Worm (Caenorhabditis elegans) whole organism, L1 larva: ENCODE results near the gene C54D10.10.
A peak's percentile ranks its signal among the peaks of the same experiment; 100 is the strongest.

Experiments used
- C04F5.9 ChIP-seq: sonication (generic microtip); optimal IDR thresholded peaks from 2 replicates; lab custom pipeline; 2016; ENCODE audit warnings: missing genetic modification characterization, missing compliant biosample characterization
- C16A3.4 ChIP-seq: fragments of 150-350 bp; optimal IDR thresholded peaks from 2 replicates; lab custom pipeline; 2014; ENCODE audit warnings: missing biosample characterization, missing genetic modification characterization
- C34B4.2 ChIP-seq: sonication (generic microtip); optimal IDR thresholded peaks from 2 replicates; lab custom pipeline; 2017; ENCODE audit warnings: mild to moderate bottlenecking, missing genetic modification characterization, missing compliant biosample characterization
- F16B12.6 ChIP-seq: fragments of 150-350 bp; optimal IDR thresholded peaks from 2 replicates; lab custom pipeline; 2014; ENCODE audit warnings: missing biosample characterization, missing genetic modification characterization
- Y116A8C.19 ChIP-seq: sonication (generic microtip); optimal IDR thresholded peaks from 2 replicates; lab custom pipeline; 2016; ENCODE audit warnings: missing compliant biosample characterization, missing genetic modification characterization, borderline replicate concordance
- aha-1 ChIP-seq: fragments of 150-350 bp; optimal IDR thresholded peaks from 2 replicates; lab custom pipeline; 2014; ENCODE audit warnings: missing biosample characterization, missing genetic modification characterization
- alr-1 ChIP-seq: fragments of 200-800 bp; sonication (Bioruptor generic); optimal IDR thresholded peaks from 2 replicates; lab custom pipeline; 2018; ENCODE audit warnings: borderline replicate concordance, mild to moderate bottlenecking, missing genetic modification characterization, missing compliant biosample characterization
- blmp-1 ChIP-seq: fragments of 150-350 bp; optimal IDR thresholded peaks from 2 replicates; lab custom pipeline; 2014; ENCODE audit warnings: missing biosample characterization, missing genetic modification characterization
- ceh-8 ChIP-seq: fragments of 200-800 bp; sonication (Bioruptor generic); optimal IDR thresholded peaks from 2 replicates; lab custom pipeline; 2018; ENCODE audit warnings: mild to moderate bottlenecking, missing genetic modification characterization, moderate library complexity, missing compliant biosample characterization
- ceh-82 ChIP-seq, 3 experiments: fragments of 150-350 bp in 1 of 3; sonication (generic microtip) in 2 of 3; optimal IDR thresholded peaks; 2 replicates each; lab custom pipeline; 2014 to 2017; ENCODE audit warnings: missing biosample characterization in 3 of 3, missing genetic modification characterization in 3 of 3
- ceh-88 ChIP-seq: fragments of 200-800 bp; sonication (Bioruptor generic); IDR thresholded peaks from 2 replicates; pipeline ENCODE4 v1.3.6; 2022; ENCODE audit warnings: missing genetic modification characterization, missing compliant biosample characterization
- dpl-1 ChIP-seq, 3 experiments: fragments of 150-350 bp in 2 of 3; sonication (generic microtip) in 1 of 3; optimal IDR thresholded peaks; 2 replicates each; lab custom pipeline; 2014 to 2017; ENCODE audit warnings: missing biosample characterization in 3 of 3, missing genetic modification characterization in 3 of 3, missing genetic modification reagents in 3 of 3
- efl-1 ChIP-seq, 4 experiments: fragments of 150-350 bp; optimal IDR thresholded peaks in 3 of 4; peaks in 1 of 4; 1 replicate in 1 of 4; 2 replicates in 3 of 4; lab custom pipeline; 2014; ENCODE audit warnings: missing biosample characterization in 2 of 4, missing genetic modification characterization in 2 of 4, missing genetic modification reagents in 2 of 4
- efl-3 ChIP-seq: fragments of 200-800 bp; sonication (Bioruptor generic); optimal IDR thresholded peaks from 2 replicates; lab custom pipeline; 2018; ENCODE audit warnings: mild to moderate bottlenecking, missing genetic modification characterization, missing compliant biosample characterization
- egl-13 ChIP-seq: sonication (generic microtip); optimal IDR thresholded peaks from 2 replicates; lab custom pipeline; 2016; ENCODE audit warnings: missing genotype, missing genetic modification reagents, missing genetic modification characterization, missing compliant biosample characterization
- elt-2 ChIP-seq: sonication (generic microtip); optimal IDR thresholded peaks from 2 replicates; lab custom pipeline; 2016; ENCODE audit warnings: missing genetic modification characterization, mild to moderate bottlenecking, inconsistent platforms, missing compliant biosample characterization, missing genetic modification reagents
- elt-3 ChIP-seq, 6 experiments: fragments of 150-350 bp in 1 of 6; sonication (generic microtip); optimal IDR thresholded peaks; 2 replicates each; lab custom pipeline; 2017 to 2018; ENCODE audit warnings: missing biosample characterization in 6 of 6, missing genetic modification characterization in 6 of 6, inconsistent platforms in 1 of 6
- ets-5 ChIP-seq: fragments of 200-800 bp; sonication (Bioruptor generic); IDR thresholded peaks from 2 replicates; pipeline ENCODE4 v1.3.6; 2022; ENCODE audit warnings: missing genetic modification characterization, missing compliant biosample characterization
- fos-1 ChIP-seq: fragments of 150-350 bp; optimal IDR thresholded peaks from 2 replicates; lab custom pipeline; 2014; ENCODE audit warnings: missing biosample characterization, missing genetic modification characterization
- grh-1 ChIP-seq: fragments of 200-800 bp; sonication (Bioruptor generic); IDR thresholded peaks from 2 replicates; pipeline ENCODE4 v1.3.6; 2022; ENCODE audit warnings: missing genetic modification reagents, missing genetic modification characterization, missing compliant biosample characterization
- hlh-17 ChIP-seq: fragments of 200-800 bp; sonication (Bioruptor generic); optimal IDR thresholded peaks from 2 replicates; lab custom pipeline; 2018; ENCODE audit warnings: missing genetic modification characterization, mild to moderate bottlenecking, missing compliant biosample characterization, moderate library complexity, borderline replicate concordance
- hlh-4 ChIP-seq: sonication (generic microtip); optimal IDR thresholded peaks from 2 replicates; lab custom pipeline; 2016; ENCODE audit warnings: mild to moderate bottlenecking, missing genetic modification characterization, missing compliant biosample characterization
- hpl-2 ChIP-seq: fragments of 150-350 bp; optimal IDR thresholded peaks from 2 replicates; lab custom pipeline; 2014; ENCODE audit warnings: missing biosample characterization, missing genetic modification reagents, missing genetic modification characterization
- irx-1 ChIP-seq: sonication (generic microtip); optimal IDR thresholded peaks from 2 replicates; lab custom pipeline; 2016; ENCODE audit warnings: missing genetic modification characterization, missing compliant biosample characterization
- lin-13 ChIP-seq: fragments of 150-350 bp; optimal IDR thresholded peaks from 2 replicates; lab custom pipeline; 2014; ENCODE audit warnings: missing biosample characterization, missing genetic modification reagents, missing genetic modification characterization
- lin-14 ChIP-seq: fragments of 200-800 bp; sonication (Bioruptor generic); optimal IDR thresholded peaks from 2 replicates; lab custom pipeline; 2018; ENCODE audit warnings: mild to moderate bottlenecking, missing genetic modification characterization, moderate library complexity, missing compliant biosample characterization
- lin-15B ChIP-seq: fragments of 150-350 bp; sonication (generic microtip); optimal IDR thresholded peaks from 3 replicates; lab custom pipeline; 2014; ENCODE audit warnings: missing biosample characterization, missing genetic modification characterization
- lin-35 ChIP-seq, 2 experiments: fragments of 150-350 bp; optimal IDR thresholded peaks; 2 replicates each; lab custom pipeline; 2014; ENCODE audit warnings: missing biosample characterization in 2 of 2, missing genetic modification characterization in 2 of 2, missing genetic modification reagents in 2 of 2
- lin-39 ChIP-seq: fragments of 150-350 bp; optimal IDR thresholded peaks from 2 replicates; lab custom pipeline; 2014; ENCODE audit warnings: missing biosample characterization, missing genetic modification reagents, missing genetic modification characterization
- lir-3 ChIP-seq: sonication (generic microtip); optimal IDR thresholded peaks from 2 replicates; lab custom pipeline; 2016; ENCODE audit warnings: mild to moderate bottlenecking, missing genetic modification characterization, moderate library complexity, missing compliant biosample characterization; ENCODE audit not compliant: poor library complexity
- lsy-2 ChIP-seq, 2 experiments: fragments of 150-350 bp; optimal IDR thresholded peaks; 2 replicates each; lab custom pipeline; 2014; ENCODE audit warnings: missing biosample characterization in 2 of 2, missing genetic modification characterization in 2 of 2
- mep-1 ChIP-seq: fragments of 150-350 bp; optimal IDR thresholded peaks from 2 replicates; lab custom pipeline; 2014; ENCODE audit warnings: missing biosample characterization, missing genetic modification characterization
- nhr-12 ChIP-seq: sonication (generic microtip); optimal IDR thresholded peaks from 2 replicates; lab custom pipeline; 2017; ENCODE audit warnings: missing biosample characterization, missing genetic modification characterization
- nhr-19 ChIP-seq: fragments of 200-800 bp; sonication (Bioruptor generic); conservative IDR thresholded peaks from 2 replicates; pipeline ENCODE4 v1.3.6; 2022; ENCODE audit warnings: missing genetic modification characterization, missing compliant biosample characterization
- nhr-20 ChIP-seq: sonication (generic microtip); optimal IDR thresholded peaks from 2 replicates; lab custom pipeline; 2016; ENCODE audit warnings: mild to moderate bottlenecking, missing genetic modification characterization, missing compliant biosample characterization
- nhr-76 ChIP-seq: sonication (generic microtip); optimal IDR thresholded peaks from 2 replicates; lab custom pipeline; 2017; ENCODE audit warnings: missing biosample characterization, missing genetic modification characterization
- nhr-77 ChIP-seq: fragments of 150-350 bp; optimal IDR thresholded peaks from 2 replicates; lab custom pipeline; 2014; ENCODE audit warnings: missing biosample characterization, missing genetic modification characterization
- nhr-84 ChIP-seq: sonication (generic microtip); optimal IDR thresholded peaks from 2 replicates; lab custom pipeline; 2017; ENCODE audit warnings: missing biosample characterization, missing genetic modification characterization
- nhr-85 ChIP-seq: sonication (generic microtip); peaks from one replicate; lab custom pipeline; 2016; ENCODE audit warnings: missing genetic modification characterization, inconsistent platforms, missing compliant biosample characterization
- pag-3 ChIP-seq: sonication (generic microtip); optimal IDR thresholded peaks from 2 replicates; lab custom pipeline; 2017; ENCODE audit warnings: missing genetic modification characterization, mild to moderate bottlenecking, missing compliant biosample characterization, antibody characterized with exemption, borderline replicate concordance; ENCODE audit not compliant: insufficient read depth
- pax-3 ChIP-seq: fragments of 200-800 bp; sonication (Bioruptor generic); optimal IDR thresholded peaks from 2 replicates; lab custom pipeline; 2018; ENCODE audit warnings: mild to moderate bottlenecking, missing genetic modification characterization, moderate library complexity, missing compliant biosample characterization
- sox-4 ChIP-seq: sonication (generic microtip); optimal IDR thresholded peaks from 2 replicates; lab custom pipeline; 2016; ENCODE audit warnings: missing genetic modification characterization, missing compliant biosample characterization
- sptf-1 ChIP-seq: fragments of 150-350 bp; optimal IDR thresholded peaks from 2 replicates; lab custom pipeline; 2014; ENCODE audit warnings: missing biosample characterization, missing genetic modification characterization
- tbx-2 ChIP-seq: sonication (generic microtip); optimal IDR thresholded peaks from 2 replicates; lab custom pipeline; 2016; ENCODE audit warnings: missing genetic modification characterization, missing compliant biosample characterization
- tlp-1 ChIP-seq: fragments of 150-350 bp; optimal IDR thresholded peaks from 2 replicates; lab custom pipeline; 2014; ENCODE audit warnings: missing biosample characterization, missing genetic modification characterization
- unc-30 ChIP-seq: sonication (generic microtip); optimal IDR thresholded peaks from 2 replicates; lab custom pipeline; 2017; ENCODE audit warnings: missing biosample characterization, missing genetic modification characterization
- unc-62 ChIP-seq: fragments of 150-350 bp; optimal IDR thresholded peaks from 2 replicates; lab custom pipeline; 2014; ENCODE audit warnings: missing biosample characterization, missing genetic modification reagents, missing genetic modification characterization
- vab-15 ChIP-seq: sonication (generic microtip); optimal IDR thresholded peaks from 2 replicates; lab custom pipeline; 2017; ENCODE audit warnings: missing genotype, mild to moderate bottlenecking, missing genetic modification characterization, missing compliant biosample characterization
- xbp-1 ChIP-seq: sonication (generic microtip); optimal IDR thresholded peaks from 2 replicates; lab custom pipeline; 2016; ENCODE audit warnings: missing genetic modification characterization, missing compliant biosample characterization
- zip-4 ChIP-seq: fragments of 200-800 bp; sonication (Bioruptor generic); optimal IDR thresholded peaks from 2 replicates; lab custom pipeline; 2018; ENCODE audit warnings: mild to moderate bottlenecking, missing genetic modification characterization, moderate library complexity, missing compliant biosample characterization
- ztf-4 ChIP-seq: fragments of 150-350 bp; optimal IDR thresholded peaks from 2 replicates; lab custom pipeline; 2014; ENCODE audit warnings: missing biosample characterization, missing genetic modification characterization

C54D10.10 gene

DNA sequence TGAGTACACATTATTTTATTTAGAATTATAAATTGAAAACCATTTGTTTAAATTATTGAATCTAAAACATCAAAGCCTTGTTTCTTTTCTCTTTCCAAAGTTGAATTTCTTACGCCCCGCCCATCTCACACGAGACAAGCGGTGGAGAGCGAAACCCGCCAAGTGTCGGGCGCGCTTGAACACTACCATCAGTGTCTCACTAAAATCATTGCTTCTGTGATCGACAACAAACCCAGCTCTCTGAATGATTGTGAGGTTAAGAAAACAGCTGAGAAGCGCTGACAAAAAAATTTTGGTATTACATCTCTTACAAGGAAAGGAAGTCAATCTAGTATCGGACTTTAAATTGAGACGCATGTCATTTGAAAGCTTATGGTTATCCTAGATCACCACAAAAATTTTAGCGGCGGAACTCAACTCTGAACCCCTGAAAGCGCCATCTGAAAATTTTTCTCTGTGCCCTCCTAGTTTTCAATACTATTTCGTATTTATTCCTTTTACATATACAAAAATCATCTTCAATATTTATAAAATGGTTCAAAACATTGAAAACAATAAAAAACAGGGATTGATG, 41.4 kb upstream of the C54D10.10 start (continued):
- no peak for TF ChIP-seq ets-5 (GFP tag; lab: Robert Waterston, UW)
- TF ChIP-seq lsy-2 (tag; optimal IDR thresholded peaks at IDR 0.05; lab: Kevin White, UChicago), result peak; percentile 6 to 67
- TF ChIP-seq unc-62 (GFP tag; lab: Kevin White, UChicago), result no peak
- TF ChIP-seq alr-1 (tag; lab: Kevin White, UChicago), result no peak
- TF ChIP-seq xbp-1 (tag; lab: Kevin White, UChicago), result peak; percentile 67
- peak; percentile 74 for TF ChIP-seq zip-4 (GFP tag; lab: Kevin White, UChicago)
- TF ChIP-seq lin-13 (GFP tag; lab: Kevin White, UChicago), result peak; percentile 71
- TF ChIP-seq blmp-1 (tag; lab: Kevin White, UChicago), result no peak
- TF ChIP-seq pax-3, result no peak
- no peak for TF ChIP-seq nhr-84 (tag; lab: Kevin White, UChicago)
- TF ChIP-seq vab-15 (tag; lab: Kevin White, UChicago), result no peak
- peak; percentile 76 for TF ChIP-seq elt-2 (tag; lab: Kevin White, UChicago)
- peak; percentile 48 to 68 for TF ChIP-seq efl-1 (optimal IDR thresholded peaks at IDR 0.05; lab: Kevin White, UChicago)
- peak; percentile 40 to 95 for TF ChIP-seq efl-1 (GFP tag; optimal IDR thresholded peaks at IDR 0.05 in 1 of 2; lab: Kevin White, UChicago)
- peak in 1 of 6 experiments; percentile 46 for TF ChIP-seq elt-3 (tag; optimal IDR thresholded peaks at IDR 0.05; lab: Kevin White, UChicago)
- no peak for TF ChIP-seq nhr-76 (tag; lab: Kevin White, UChicago)
- TF ChIP-seq ztf-4, result peak; percentile 66
- peak; percentile 82 for TF ChIP-seq lin-14 (GFP tag; lab: Kevin White, UChicago)
- peak; percentile 36 for TF ChIP-seq C16A3.4 (tag; lab: Kevin White, UChicago)
- peak; percentile 18 for TF ChIP-seq C04F5.9 (tag; lab: Kevin White, UChicago)
- TF ChIP-seq mep-1 (tag; lab: Kevin White, UChicago), result peak; percentile 61
- TF ChIP-seq ceh-82 (tag; optimal IDR thresholded peaks at IDR 0.05; lab: Kevin White, UChicago), result peak; percentile 41 to 83 (median 71)
- peak; percentile 55 for TF ChIP-seq nhr-77 (tag; lab: Kevin White, UChicago)
- no peak for TF ChIP-seq unc-30 (tag; lab: Kevin White, UChicago)
- TF ChIP-seq grh-1 (GFP tag; lab: Robert Waterston, UW), result peak; percentile 82
- peak; percentile 28 for TF ChIP-seq ceh-8 (GFP tag; lab: Kevin White, UChicago)
- TF ChIP-seq dpl-1 (GFP tag; optimal IDR thresholded peaks at IDR 0.05; lab: Kevin White, UChicago), result peak in 2 of 3 experiments; percentile 41 to 59
- peak; percentile 94 for TF ChIP-seq nhr-85 (tag; lab: Kevin White, UChicago)
- peak; percentile 89 for TF ChIP-seq nhr-20 (tag; lab: Kevin White, UChicago)
- no peak for TF ChIP-seq hlh-17 (GFP tag; lab: Kevin White, UChicago)
- TF ChIP-seq efl-3 (GFP tag; lab: Kevin White, UChicago), result no peak
- TF ChIP-seq F16B12.6 (tag; lab: Kevin White, UChicago), result no peak
- TF ChIP-seq sptf-1 (tag; lab: Kevin White, UChicago), result no peak
- TF ChIP-seq irx-1 (tag; lab: Kevin White, UChicago), result peak; percentile 76
- no peak for TF ChIP-seq C34B4.2 (tag; lab: Kevin White, UChicago)
- no peak for TF ChIP-seq tlp-1 (tag; lab: Kevin White, UChicago)
- no peak for TF ChIP-seq hlh-4 (tag; lab: Kevin White, UChicago)
- TF ChIP-seq Y116A8C.19 (tag; lab: Kevin White, UChicago), result no peak
- no peak for TF ChIP-seq hpl-2 (GFP tag; lab: Kevin White, UChicago)
- TF ChIP-seq lir-3 (tag; lab: Kevin White, UChicago), result peak; percentile 41
- TF ChIP-seq lin-15B (tag; lab: Kevin White, UChicago), result peak; percentile 9
- TF ChIP-seq nhr-12 (tag; lab: Kevin White, UChicago), result no peak
- peak; percentile 60; the same call in 1 of the 2 replicates for TF ChIP-seq ceh-88 (GFP tag; lab: Robert Waterston, UW)
- peak; percentile 41 for TF ChIP-seq egl-13 (tag; lab: Kevin White, UChicago)
- no peak for TF ChIP-seq pag-3 (tag; lab: Kevin White, UChicago)
- peak; percentile 87 for TF ChIP-seq lin-39 (tag; lab: Kevin White, UChicago)
- TF ChIP-seq sox-4 (tag; lab: Kevin White, UChicago), result peak; percentile 42
- peak; percentile 71 for TF ChIP-seq tbx-2 (tag; lab: Kevin White, UChicago)
- TF ChIP-seq aha-1 (tag; lab: Kevin White, UChicago), result no peak
- TF ChIP-seq nhr-19 (GFP tag; lab: Robert Waterston, UW), result peak; percentile 93
- TF ChIP-seq fos-1 (tag; lab: Kevin White, UChicago), result peak; percentile 31
- TF ChIP-seq lin-35 (GFP tag; optimal IDR thresholded peaks at IDR 0.05; lab: Kevin White, UChicago), result peak; percentile 6 to 62
